Worm (Caenorhabditis elegans) whole organism, early embryonic: ENCODE measurements around the gene lon-3.

Experiments used
- F13C5.2 ChIP-seq: sonication (generic microtip); optimal IDR thresholded peaks from 2 replicates; lab custom pipeline; 2017; ENCODE audit warnings: mild to moderate bottlenecking, missing genetic modification characterization, inconsistent platforms, missing compliant biosample characterization
- aly-1 ChIP-seq: sonication (generic microtip); optimal IDR thresholded peaks from 2 replicates; lab custom pipeline; 2016; ENCODE audit warnings: missing genetic modification characterization, missing compliant biosample characterization
- ama-1 ChIP-seq: fragments of 150-350 bp; optimal IDR thresholded peaks from 2 replicates; lab custom pipeline; 2014
- ceh-13 ChIP-seq: fragments of 200-800 bp; sonication (Bioruptor generic); optimal IDR thresholded peaks from 2 replicates; lab custom pipeline; 2018; ENCODE audit warnings: mild to moderate bottlenecking, missing genetic modification characterization, missing compliant biosample characterization
- ceh-36 ChIP-seq: sonication (generic microtip); optimal IDR thresholded peaks from 2 replicates; lab custom pipeline; 2016; ENCODE audit warnings: missing genetic modification characterization, inconsistent platforms, missing compliant biosample characterization
- flt-1 ChIP-seq: fragments of 200-800 bp; sonication (Bioruptor generic); IDR thresholded peaks from 2 replicates; pipeline ENCODE4 v1.3.6; 2022; ENCODE audit warnings: missing genetic modification characterization, missing compliant biosample characterization
- hmbx-1 ChIP-seq: sonication (generic microtip); optimal IDR thresholded peaks from 2 replicates; lab custom pipeline; 2016; ENCODE audit warnings: mild to moderate bottlenecking, missing genetic modification characterization, missing compliant biosample characterization
- hmg-4 ChIP-seq: fragments of 200-800 bp; sonication (Bioruptor generic); optimal IDR thresholded peaks from 2 replicates; lab custom pipeline; 2018; ENCODE audit warnings: mild to moderate bottlenecking, missing genetic modification characterization, missing compliant biosample characterization
- hnd-1 ChIP-seq: sonication (generic microtip); optimal IDR thresholded peaks from 2 replicates; lab custom pipeline; 2016; ENCODE audit warnings: missing genetic modification characterization, missing compliant biosample characterization
- pes-1 ChIP-seq: fragments of 200-800 bp; sonication (Bioruptor generic); IDR thresholded peaks from 2 replicates; pipeline ENCODE4 v1.3.6; 2022; ENCODE audit warnings: missing genetic modification reagents, missing genetic modification characterization, missing compliant biosample characterization
- scrt-1 ChIP-seq: fragments of 200-800 bp; sonication (Bioruptor generic); IDR thresholded peaks from 2 replicates; pipeline ENCODE4 v1.3.6; 2022; ENCODE audit warnings: missing genetic modification characterization, missing compliant biosample characterization
- sea-1 ChIP-seq: fragments of 200-800 bp; sonication (Bioruptor generic); conservative IDR thresholded peaks from 2 replicates; pipeline ENCODE4 v1.3.6; 2022; ENCODE audit warnings: missing genetic modification characterization, missing compliant biosample characterization
- tbx-37 ChIP-seq: fragments of 200-800 bp; sonication (Bioruptor generic); conservative IDR thresholded peaks from 2 replicates; pipeline ENCODE4 v1.3.6; 2022; ENCODE audit warnings: missing genetic modification reagents, missing genetic modification characterization, missing compliant biosample characterization
- tra-4 ChIP-seq: sonication (generic microtip); optimal IDR thresholded peaks from 2 replicates; lab custom pipeline; 2017; ENCODE audit warnings: missing genetic modification characterization, missing compliant biosample characterization

- no peak for TF ChIP-seq hmbx-1 (tag; lab: Kevin White, UChicago)
- no peak for TF ChIP-seq ama-1 (lab: Kevin White, UChicago)
- TF ChIP-seq hmg-4 (GFP tag; lab: Kevin White, UChicago) = no peak
- no peak for TF ChIP-seq flt-1 (GFP tag; lab: Robert Waterston, UW)
- no peak for TF ChIP-seq hnd-1
- TF ChIP-seq ceh-13 (GFP tag; lab: Kevin White, UChicago) = no peak
- TF ChIP-seq pes-1 (GFP tag; lab: Robert Waterston, UW) = no peak
- TF ChIP-seq tra-4 (tag; lab: Kevin White, UChicago) = no peak
- no peak for TF ChIP-seq ceh-36
- no peak for TF ChIP-seq tbx-37 (GFP tag; lab: Robert Waterston, UW)
- TF ChIP-seq scrt-1 (GFP tag; lab: Robert Waterston, UW) = no peak
- no peak for TF ChIP-seq F13C5.2 (tag; lab: Kevin White, UChicago)
- TF ChIP-seq aly-1 (tag; lab: Kevin White, UChicago) = no peak
- TF ChIP-seq sea-1 (GFP tag; lab: Robert Waterston, UW) = no peak
Observed at ce11 chrV:12211090-12211489, 12.6 kb upstream of the lon-3 start.
